Fruit fly (Drosophila melanogaster) whole organism, larva: ENCODE results near the gene SPARC.

Experiments
- noc ChIP-seq: fragments of 200-800 bp; sonication (Bioruptor generic); optimal IDR thresholded peaks from 3 replicates; lab custom pipeline; 2019; ENCODE audit warnings: missing biosample characterization, mild to moderate bottlenecking, missing genetic modification characterization, moderate library complexity

SPARC gene

dm6 chr3R:26886283-26886689 lies 14.5 kb upstream of the SPARC start:
- TF ChIP-seq noc (tag; lab: Kevin White, UChicago), result peak; percentile 65

dm6 chr3R:26885192-26885591 lies 13.4 kb upstream of the SPARC start:
- no peak for TF ChIP-seq noc (tag; lab: Kevin White, UChicago)

dm6 chr3R:26883015-26883292 lies 11.2 kb upstream of the SPARC start:
- TF ChIP-seq noc (tag; lab: Kevin White, UChicago), result no peak

- no peak for TF ChIP-seq noc (tag; lab: Kevin White, UChicago)
Measured at dm6 chr3R:26882230-26883014, 10.6 kb upstream of the SPARC start.

dm6 chr3R:26881121-26881895 lies 9.5 kb upstream of the SPARC start, which contains the start of the genes ro and T48:
Gene ro, minus strand, starts transcription at chr3R:26881171.
Gene T48, plus strand, starts transcription at chr3R:26881734.
- no peak for TF ChIP-seq noc (tag; lab: Kevin White, UChicago)

- no peak for TF ChIP-seq noc (tag; lab: Kevin White, UChicago)
Measured at dm6 chr3R:26876851-26877250, 5.1 kb upstream of the SPARC start.

- TF ChIP-seq noc (tag; lab: Kevin White, UChicago), result no peak
Measured at dm6 chr3R:26876432-26876831, 4.6 kb upstream of the SPARC start, which contains the start of gene CG5500. Gene CG5500, plus strand, starts transcription at chr3R:26876630.

- TF ChIP-seq noc (tag; lab: Kevin White, UChicago), result peak; percentile 67
Measured at dm6 chr3R:26875544-26876027, 3.8 kb upstream of the SPARC start, which contains the start of gene Rb97D. Gene Rb97D, minus strand, starts transcription at chr3R:26875742.

dm6 chr3R:26871061-26871460 lies 734 bp downstream of the SPARC start:
- TF ChIP-seq noc (tag; lab: Kevin White, UChicago), result no peak

dm6 chr3R:26870494-26870893 lies 1.3 kb downstream of the SPARC start:
- no peak for TF ChIP-seq noc (tag; lab: Kevin White, UChicago)

- TF ChIP-seq noc (tag; lab: Kevin White, UChicago), result no peak
Measured at dm6 chr3R:26869431-26869830, 2.4 kb downstream of the SPARC start.

dm6 chr3R:26867457-26868044 lies 4.2 kb downstream of the SPARC start:
- no peak for TF ChIP-seq noc (tag; lab: Kevin White, UChicago)

- peak; percentile 72 for TF ChIP-seq noc (tag; lab: Kevin White, UChicago)
Measured at dm6 chr3R:26866577-26867456, 5.0 kb downstream of the SPARC start, which contains the start of the genes ball and His2Av. Gene ball, minus strand, starts transcription at chr3R:26866807. Gene His2Av, plus strand, starts transcription at chr3R:26866929.

- TF ChIP-seq noc (tag; lab: Kevin White, UChicago), result no peak
Measured at dm6 chr3R:26862848-26863448, 8.8 kb downstream of the SPARC start, which contains the start of the genes Lerp and IntS12. Gene Lerp, minus strand, starts transcription at chr3R:26863130. Gene IntS12, plus strand, starts transcription at chr3R:26863376.
